Worm (Caenorhabditis elegans) whole organism, early embryonic: ENCODE results near the gene Y54G11A.9.

Experiments
- ama-1 ChIP-seq: fragments of 150-350 bp; optimal IDR thresholded peaks from 2 replicates; lab custom pipeline; 2014
- ceh-13 ChIP-seq: fragments of 200-800 bp; sonication (Bioruptor generic); optimal IDR thresholded peaks from 2 replicates; lab custom pipeline; 2018; ENCODE audit warnings: mild to moderate bottlenecking, missing genetic modification characterization, missing compliant biosample characterization
- flt-1 ChIP-seq: fragments of 200-800 bp; sonication (Bioruptor generic); IDR thresholded peaks from 2 replicates; pipeline ENCODE4 v1.3.6; 2022; ENCODE audit warnings: missing genetic modification characterization, missing compliant biosample characterization
- scrt-1 ChIP-seq: fragments of 200-800 bp; sonication (Bioruptor generic); IDR thresholded peaks from 2 replicates; pipeline ENCODE4 v1.3.6; 2022; ENCODE audit warnings: missing genetic modification characterization, missing compliant biosample characterization

ce11 chrII:14390036-14390763 is 44.0 kb upstream of the Y54G11A.9 start, which contains the start of the genes kbp-3 and nurf-1:
- TF ChIP-seq ama-1 (no peak), scrt-1 (no peak), ceh-13 (no peak), flt-1 (no peak)
